Worm (Caenorhabditis elegans): ENCODE measurements around the gene C27H5.2.
A peak's percentile ranks its signal among the peaks of the same experiment; 100 is the strongest.

Gene C27H5.2

ce11 chrII:7155392-7155791 lies at the start of gene C27H5.2:
Gene C27H5.2 (plus strand): TSS chrII:7155581.
- peak; percentile 14; the same call in 1 of the 2 replicates for TF ChIP-seq hmg-1.2 (GFP tag; IDR thresholded peaks at IDR 0.05)
- peak; percentile 49; the same call in 1 of the 2 replicates for TF ChIP-seq Y53G8AR.9 (GFP tag; conservative IDR thresholded peaks at IDR 0.05)
- TF ChIP-seq snpc-1.1 (tag; optimal IDR thresholded peaks at IDR 0.05; ENCODE audit: insufficient read depth): no peak
- TF ChIP-seq ama-1 (optimal IDR thresholded peaks at IDR 0.05): peak; percentile 14
- no peak for TF ChIP-seq ama-1 (GFP tag; optimal IDR thresholded peaks at IDR 0.05)
- no peak for TF ChIP-seq mel-28 (tag; optimal IDR thresholded peaks at IDR 0.05; ENCODE audit: borderline replicate concordance)
- no peak for TF ChIP-seq unc-130 (GFP tag; optimal IDR thresholded peaks at IDR 0.05)
- peak; percentile 69 for TF ChIP-seq nhr-80 (tag; optimal IDR thresholded peaks at IDR 0.05)
- no peak for TF ChIP-seq cebp-1 (GFP tag; IDR thresholded peaks at IDR 0.05)
- TF ChIP-seq cebp-1 (tag; optimal IDR thresholded peaks at IDR 0.05): peak; percentile 9

DNA sequence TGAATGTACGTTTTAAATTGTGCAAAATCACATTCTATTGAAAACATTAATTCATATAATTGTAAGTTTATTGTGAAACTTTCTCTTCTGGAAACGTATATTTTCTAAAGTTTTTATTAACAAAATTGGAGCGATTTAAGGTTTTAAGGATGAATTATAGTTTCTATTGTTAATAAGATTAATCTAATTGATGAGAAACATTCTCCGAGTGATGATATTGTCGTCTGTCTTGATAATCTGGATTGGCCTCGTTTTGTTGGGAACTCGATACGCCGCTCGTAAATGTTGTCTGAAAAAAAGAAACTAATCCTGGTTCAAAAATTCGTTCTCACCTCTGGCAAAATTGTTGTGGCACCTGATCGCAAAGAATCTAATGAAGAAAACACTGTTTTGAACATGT lies 49.1 kb upstream of the C27H5.2 start:
- TF ChIP-seq mel-28 (tag; optimal IDR thresholded peaks at IDR 0.05; ENCODE audit: borderline replicate concordance) (no peak), F39B2.1 (GFP tag; IDR thresholded peaks at IDR 0.05) (peak; percentile 51; the same call in 1 of the 2 replicates), ekl-4 (GFP tag; IDR thresholded peaks at IDR 0.05) (peak; percentile 62; the same call in 1 of the 2 replicates), F57A8.1 (GFP tag; optimal IDR thresholded peaks at IDR 0.05) (no peak), F22D6.2 (tag; optimal IDR thresholded peaks at IDR 0.05) (no peak), ztf-22 (GFP tag; optimal IDR thresholded peaks at IDR 0.05) (no peak), madf-6 (GFP tag; IDR thresholded peaks at IDR 0.05) (peak; percentile 67), dpl-1 (GFP tag; optimal IDR thresholded peaks at IDR 0.05) (no peak), madf-3 (GFP tag; IDR thresholded peaks at IDR 0.05) (0 out of 2 replicates have a peak, but pooled peaks have one; percentile 6), snpc-3.4 (tag; optimal IDR thresholded peaks at IDR 0.05) (peak; percentile 3), attf-5 (GFP tag; optimal IDR thresholded peaks at IDR 0.05) (no peak), athp-1 (tag; optimal IDR thresholded peaks at IDR 0.05) (no peak), attf-6 (GFP tag; IDR thresholded peaks at IDR 0.05) (peak; percentile 43; the same call in 1 of the 2 replicates), mxl-1 (tag; optimal IDR thresholded peaks at IDR 0.05) (no peak), F37B4.10 (GFP tag; IDR thresholded peaks at IDR 0.05) (no peak), zfh-2 (GFP tag; conservative IDR thresholded peaks at IDR 0.05) (no peak), sea-2 (GFP tag; IDR thresholded peaks at IDR 0.05) (no peak), Y67H2A.10 (GFP tag; conservative IDR thresholded peaks at IDR 0.05) (no peak), zim-3 (tag; optimal IDR thresholded peaks at IDR 0.05) (no peak), F10E7.11 (tag; optimal IDR thresholded peaks at IDR 0.05) (no peak), aptf-2 (GFP tag; conservative IDR thresholded peaks at IDR 0.05) (no peak), sptf-2 (GFP tag; optimal IDR thresholded peaks at IDR 0.05) (no peak), lin-54 (GFP tag; optimal IDR thresholded peaks at IDR 0.05) (peak; percentile 25), ztf-18 (tag; optimal IDR thresholded peaks at IDR 0.05) (no peak), Y53G8AR.9 (GFP tag; conservative IDR thresholded peaks at IDR 0.05) (0 out of 2 replicates have a peak, but pooled peaks have one; percentile 33), egl-18 (GFP tag; IDR thresholded peaks at IDR 0.05) (no peak), Y95B8A.8 (GFP tag; IDR thresholded peaks at IDR 0.05) (no peak), F33H1.4 (GFP tag; IDR thresholded peaks at IDR 0.05) (0 out of 2 replicates have a peak, but pooled peaks have one; percentile 5), nhr-90 (tag; optimal IDR thresholded peaks at IDR 0.05) (no peak), hmg-1.2 (GFP tag; IDR thresholded peaks at IDR 0.05) (no peak)

- TF ChIP-seq ceh-58 (GFP tag; IDR thresholded peaks at IDR 0.05) (no peak), rcor-1 (GFP tag; IDR thresholded peaks at IDR 0.05) (no peak), nfyb-1 (GFP tag; IDR thresholded peaks at IDR 0.05) (no peak)
Measured at ce11 chrII:7109956-7110355, 45.4 kb upstream of the C27H5.2 start, which contains the start of gene F10E7.9. Gene F10E7.9 (minus strand): TSS chrII:7110056.

Measured in whole organism, young adult.